Worm (Caenorhabditis elegans) whole organism, midembryonic: ENCODE measurements around the gene clec-22.

Source experiments
- flt-1 ChIP-seq: fragments of 200-800 bp; sonication (Bioruptor generic); IDR thresholded peaks from 2 replicates; pipeline ENCODE4 v1.3.6; 2022; ENCODE audit warnings: missing genetic modification characterization, missing compliant biosample characterization
- ref-1 ChIP-seq: fragments of 200-800 bp; sonication (Bioruptor generic); conservative IDR thresholded peaks from 2 replicates; pipeline ENCODE4 v1.3.6; 2022; ENCODE audit warnings: missing genetic modification reagents, missing genetic modification characterization, missing compliant biosample characterization

- TF ChIP-seq ref-1 (GFP tag; lab: Robert Waterston, UW), result no peak
- no peak for TF ChIP-seq flt-1 (GFP tag; lab: Robert Waterston, UW)
These were observed 45.9 kb upstream of the clec-22 start for ce11 chrV:16812371-16812770.
